Worm (Caenorhabditis elegans) whole organism, L1 larva: Measurements from ENCODE around the gene osgn-1.

Source experiments
- ama-1 ChIP-seq: fragments of 150-350 bp; optimal IDR thresholded peaks from 2 replicates; lab custom pipeline; 2014
- ces-1 ChIP-seq: fragments of 150-350 bp; optimal IDR thresholded peaks from 2 replicates; lab custom pipeline; 2014; ENCODE audit warnings: missing biosample characterization, missing genetic modification reagents, missing genetic modification characterization
- elt-2 ChIP-seq: sonication (generic microtip); optimal IDR thresholded peaks from 2 replicates; lab custom pipeline; 2016; ENCODE audit warnings: missing genetic modification characterization, mild to moderate bottlenecking, inconsistent platforms, missing compliant biosample characterization, missing genetic modification reagents
- irx-1 ChIP-seq: sonication (generic microtip); optimal IDR thresholded peaks from 2 replicates; lab custom pipeline; 2016; ENCODE audit warnings: missing genetic modification characterization, missing compliant biosample characterization
- lin-13 ChIP-seq: fragments of 150-350 bp; optimal IDR thresholded peaks from 2 replicates; lab custom pipeline; 2014; ENCODE audit warnings: missing biosample characterization, missing genetic modification reagents, missing genetic modification characterization
- lsy-2 ChIP-seq, 2 experiments: fragments of 150-350 bp; optimal IDR thresholded peaks; 2 replicates each; lab custom pipeline; 2014; ENCODE audit warnings: missing biosample characterization in 2 of 2, missing genetic modification characterization in 2 of 2
- sox-4 ChIP-seq: sonication (generic microtip); optimal IDR thresholded peaks from 2 replicates; lab custom pipeline; 2016; ENCODE audit warnings: missing genetic modification characterization, missing compliant biosample characterization
- swsn-7 ChIP-seq: sonication (generic microtip); optimal IDR thresholded peaks from 2 replicates; lab custom pipeline; 2016; ENCODE audit warnings: missing genetic modification characterization, missing compliant biosample characterization

- TF ChIP-seq sox-4 (no peak), lsy-2 (tag; optimal IDR thresholded peaks at IDR 0.05; lab: Kevin White, UChicago) (no peak), elt-2 (no peak), ces-1 (GFP tag; lab: Kevin White, UChicago) (no peak), irx-1 (tag; lab: Kevin White, UChicago) (no peak), ama-1 (no peak), lin-13 (GFP tag; lab: Kevin White, UChicago) (no peak), swsn-7 (tag; lab: Kevin White, UChicago) (no peak)
Measured at ce11 chrIV:4176659-4177058, 30.5 kb upstream of the osgn-1 start.
